Worm (Caenorhabditis elegans) whole organism, L4/young adult: ENCODE data around the gene F12A10.9.

Experiments used
- dao-5 ChIP-seq: sonication (generic microtip); optimal IDR thresholded peaks from 2 replicates; lab custom pipeline; 2016; ENCODE audit warnings: missing genotype, missing genetic modification characterization, moderate library complexity, missing compliant biosample characterization
- him-1 ChIP-seq: sonication (generic microtip); optimal IDR thresholded peaks from 2 replicates; lab custom pipeline; 2016; ENCODE audit warnings: missing genotype, missing genetic modification reagents, missing genetic modification characterization, missing compliant biosample characterization

- no peak for TF ChIP-seq dao-5 (tag; lab: Kevin White, UChicago)
- TF ChIP-seq him-1 (tag; lab: Kevin White, UChicago): no peak
Measured at ce11 chrII:5537524-5537923, 39.0 kb downstream of the F12A10.9 start, which contains the start of gene C17C3.11.
